Worm (Caenorhabditis elegans): ENCODE results near the gene agr-1.

- no peak for TF ChIP-seq nhr-76 (tag; optimal IDR thresholded peaks at IDR 0.05)
- TF ChIP-seq nhr-237 (tag; optimal IDR thresholded peaks at IDR 0.05): no peak
- TF ChIP-seq ceh-43 (GFP tag; optimal IDR thresholded peaks at IDR 0.05): no peak
- no peak for TF ChIP-seq ztf-11 (tag; optimal IDR thresholded peaks at IDR 0.05)
- no peak for TF ChIP-seq snpc-4 (tag; optimal IDR thresholded peaks at IDR 0.05)
- no peak for TF ChIP-seq blmp-1 (tag; optimal IDR thresholded peaks at IDR 0.05)
- TF ChIP-seq drap-1 (GFP tag; optimal IDR thresholded peaks at IDR 0.05): no peak
- TF ChIP-seq ceh-39 (tag; optimal IDR thresholded peaks at IDR 0.05): no peak
- no peak for TF ChIP-seq elt-1 (tag; optimal IDR thresholded peaks at IDR 0.05; ENCODE audit: borderline replicate concordance, insufficient read depth)
Measured at ce11 chrII:6742614-6743013, 32.4 kb downstream of the agr-1 start, which contains the start of gene F41G3.6.
